Worm (Caenorhabditis elegans): Measurements from ENCODE around the gene srg-15.

- no peak for TF ChIP-seq jun-1 (tag; optimal IDR thresholded peaks at IDR 0.05)
- TF ChIP-seq spr-3 (GFP tag; optimal IDR thresholded peaks at IDR 0.05), result no peak
- peak in 1 of 2 experiments; percentile 88 for TF ChIP-seq unc-62 (GFP tag; optimal IDR thresholded peaks at IDR 0.05 in 1 of 2)
- no peak for TF ChIP-seq unc-62 (tag; optimal IDR thresholded peaks at IDR 0.05)
- TF ChIP-seq hif-1 (tag; optimal IDR thresholded peaks at IDR 0.05), result no peak
- TF ChIP-seq ceh-82 (tag; optimal IDR thresholded peaks at IDR 0.05), result no peak
- no peak for TF ChIP-seq daf-12 (tag; optimal IDR thresholded peaks at IDR 0.05)
- TF ChIP-seq zag-1 (tag; optimal IDR thresholded peaks at IDR 0.05), result no peak
- TF ChIP-seq lir-3 (tag; optimal IDR thresholded peaks at IDR 0.05), result no peak
Observed at ce11 chrII:8675369-8675768, 34.8 kb downstream of the srg-15 start.

Data from whole organism, L4 larva.